Worm (Caenorhabditis elegans) whole organism, mixed stage, embryonic: ENCODE results near the gene Y41E3.13.

Experiments
- blmp-1 ChIP-seq: fragments of 150-350 bp; optimal IDR thresholded peaks from 2 replicates; lab custom pipeline; 2014; ENCODE audit warnings: missing biosample characterization, missing genetic modification characterization
- ces-1 ChIP-seq: fragments of 150-350 bp; optimal IDR thresholded peaks from 2 replicates; lab custom pipeline; 2014; ENCODE audit warnings: missing biosample characterization, missing genetic modification reagents, missing genetic modification characterization
- ham-2 ChIP-seq: fragments of 200-800 bp; sonication (Bioruptor generic); optimal IDR thresholded peaks from 2 replicates; lab custom pipeline; 2018; ENCODE audit warnings: mild to moderate bottlenecking, missing genetic modification characterization, missing compliant biosample characterization
- lin-13 ChIP-seq: fragments of 150-350 bp; optimal IDR thresholded peaks from 2 replicates; lab custom pipeline; 2014; ENCODE audit warnings: missing biosample characterization, missing genetic modification characterization
- lsy-2 ChIP-seq: fragments of 150-350 bp; optimal IDR thresholded peaks from 2 replicates; lab custom pipeline; 2014; ENCODE audit warnings: missing biosample characterization, missing genetic modification characterization
- mab-5 ChIP-seq: fragments of 150-350 bp; optimal IDR thresholded peaks from 2 replicates; lab custom pipeline; 2014; ENCODE audit warnings: missing biosample characterization, missing genetic modification characterization
- mep-1 ChIP-seq: fragments of 150-350 bp; optimal IDR thresholded peaks from 2 replicates; lab custom pipeline; 2017; ENCODE audit warnings: missing biosample characterization, missing genetic modification reagents, missing genetic modification characterization, inconsistent platforms
- nhr-12 ChIP-seq: fragments of 150-350 bp; optimal IDR thresholded peaks from 2 replicates; lab custom pipeline; 2014; ENCODE audit warnings: missing biosample characterization, missing genetic modification characterization
- nhr-76 ChIP-seq: sonication (generic microtip); optimal IDR thresholded peaks from 2 replicates; lab custom pipeline; 2017; ENCODE audit warnings: missing biosample characterization, missing genetic modification characterization
- pha-4 ChIP-seq: fragments of 150-350 bp; optimal IDR thresholded peaks from 2 replicates; lab custom pipeline; 2018; ENCODE audit warnings: missing biosample characterization, missing genetic modification reagents, missing genetic modification characterization
- snpc-4 ChIP-seq: fragments of 150-350 bp; optimal IDR thresholded peaks from 2 replicates; lab custom pipeline; 2014; ENCODE audit warnings: missing biosample characterization, missing genetic modification characterization
- zip-8 ChIP-seq: fragments of 150-350 bp; optimal IDR thresholded peaks from 2 replicates; lab custom pipeline; 2014; ENCODE audit warnings: missing biosample characterization, missing genetic modification characterization

DNA sequence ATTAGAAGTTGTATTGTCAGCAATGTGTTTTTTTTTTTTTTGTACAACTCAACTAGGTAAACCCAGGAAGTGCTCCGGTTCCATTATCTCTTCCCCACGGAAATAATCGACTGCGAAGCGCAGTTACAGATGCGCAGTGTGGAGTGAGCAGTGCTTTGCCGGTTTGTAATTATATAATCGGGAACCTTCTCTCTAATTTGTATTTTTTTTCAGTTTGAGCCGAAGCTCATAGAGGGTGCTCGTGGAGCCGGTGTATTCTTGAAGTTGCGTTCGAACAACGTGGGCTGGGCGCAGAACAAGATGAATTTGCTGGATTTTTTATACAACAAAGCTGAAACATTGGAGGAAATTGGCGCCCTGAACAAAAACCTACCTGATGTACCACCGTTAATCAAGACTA lies at the start of gene Y41E3.13:
- no peak for TF ChIP-seq nhr-76 (tag; lab: Kevin White, UChicago)
- no peak for TF ChIP-seq lsy-2 (tag; lab: Kevin White, UChicago)
- no peak for TF ChIP-seq lin-13 (tag; lab: Kevin White, UChicago)
- TF ChIP-seq mab-5 (tag; lab: Kevin White, UChicago) = no peak
- TF ChIP-seq pha-4 (tag; lab: Kevin White, UChicago) = no peak
- no peak for TF ChIP-seq nhr-12 (tag; lab: Kevin White, UChicago)
- TF ChIP-seq zip-8 = no peak
- TF ChIP-seq ham-2 = no peak
- TF ChIP-seq blmp-1 = no peak
- no peak for TF ChIP-seq ces-1 (GFP tag; lab: Kevin White, UChicago)
- no peak for TF ChIP-seq snpc-4 (tag; lab: Kevin White, UChicago)
- no peak for TF ChIP-seq mep-1
